Fruit fly (Drosophila melanogaster) whole organism, embryonic: ENCODE measurements around the gene CG9782.

Experiments used
- Bgb ChIP-seq: fragments of 200-800 bp; sonication (Bioruptor generic); IDR thresholded peaks from 2 replicates; pipeline ENCODE4 v1.3.6; 2022; ENCODE audit warnings: missing biosample characterization, missing genetic modification characterization; ENCODE audit not compliant: partially characterized antibody
- BtbVII ChIP-seq: fragments of 200-800 bp; sonication (Bioruptor generic); optimal IDR thresholded peaks from 3 replicates; lab custom pipeline; 2017; ENCODE audit warnings: missing biosample characterization, mild to moderate bottlenecking, missing genetic modification characterization
- Bteb2 ChIP-seq: fragments of 200-800 bp; sonication (Bioruptor generic); optimal IDR thresholded peaks from 2 replicates; lab custom pipeline; 2016; ENCODE audit warnings: missing biosample characterization, missing genetic modification characterization
- CG10209 ChIP-seq: fragments of 200-800 bp; sonication (Bioruptor generic); optimal IDR thresholded peaks from 3 replicates; lab custom pipeline; 2017; ENCODE audit warnings: missing biosample characterization, mild to moderate bottlenecking, missing genetic modification characterization, missing genetic modification reagents
- CG11247 ChIP-seq: fragments of 200-800 bp; sonication (Bioruptor generic); IDR thresholded peaks from 2 replicates; pipeline ENCODE4 v1.3.6; 2022; ENCODE audit warnings: missing biosample characterization, missing genetic modification characterization
- CG11456 ChIP-seq: fragments of 200-800 bp; sonication (Bioruptor generic); IDR thresholded peaks from 3 replicates; pipeline ENCODE4 v1.3.6; 2022; ENCODE audit warnings: missing biosample characterization, missing genetic modification characterization
- CG11695 ChIP-seq: fragments of 200-800 bp; sonication (Bioruptor generic); IDR thresholded peaks from 3 replicates; pipeline ENCODE4 v1.3.6; 2022; ENCODE audit warnings: missing biosample characterization, missing genetic modification characterization
- CG11696 ChIP-seq: fragments of 200-800 bp; sonication (Bioruptor generic); IDR thresholded peaks from 2 replicates; pipeline ENCODE4 v1.3.6; 2022; ENCODE audit warnings: missing biosample characterization, missing genetic modification characterization
- CG12299 ChIP-seq: fragments of 200-800 bp; sonication (Bioruptor generic); optimal IDR thresholded peaks from 2 replicates; lab custom pipeline; 2018; ENCODE audit warnings: missing biosample characterization, mild to moderate bottlenecking, missing genetic modification characterization
- CG14014 ChIP-seq: fragments of 200-800 bp; sonication (Bioruptor generic); IDR thresholded peaks from 2 replicates; pipeline ENCODE4 v1.3.6; 2022; ENCODE audit warnings: missing biosample characterization, missing genetic modification characterization
- CG17802 ChIP-seq: fragments of 200-800 bp; sonication (Bioruptor generic); optimal IDR thresholded peaks from 2 replicates; lab custom pipeline; 2018; ENCODE audit warnings: missing biosample characterization, mild to moderate bottlenecking, missing genetic modification characterization, moderate library complexity
- CG18011 ChIP-seq: fragments of 200-800 bp; sonication (Bioruptor generic); optimal IDR thresholded peaks from 2 replicates; lab custom pipeline; 2017; ENCODE audit warnings: missing biosample characterization, missing genetic modification characterization, mild to moderate bottlenecking, moderate library complexity, missing genotype
- CG18619 ChIP-seq: fragments of 200-800 bp; sonication (Bioruptor generic); optimal IDR thresholded peaks from 3 replicates; lab custom pipeline; 2017; ENCODE audit warnings: missing biosample characterization, mild to moderate bottlenecking, missing genetic modification characterization
- CG2678 ChIP-seq: fragments of 200-800 bp; sonication (Bioruptor generic); optimal IDR thresholded peaks from 3 replicates; lab custom pipeline; 2019; ENCODE audit warnings: missing biosample characterization, mild to moderate bottlenecking, missing genetic modification characterization, moderate library complexity
- CG2712 ChIP-seq: fragments of 200-800 bp; optimal IDR thresholded peaks from 3 replicates; lab custom pipeline; 2019; ENCODE audit warnings: missing biosample characterization, mild to moderate bottlenecking, missing genetic modification characterization, moderate library complexity
- CG30020 ChIP-seq: fragments of 200-800 bp; optimal IDR thresholded peaks from 2 replicates; lab custom pipeline; 2019; ENCODE audit warnings: missing biosample characterization, mild to moderate bottlenecking, missing genetic modification characterization, moderate library complexity
- CG3995 ChIP-seq: fragments of 200-800 bp; sonication (Bioruptor generic); optimal IDR thresholded peaks from 3 replicates; lab custom pipeline; 2016; ENCODE audit warnings: missing biosample characterization, missing genetic modification characterization
- CG42726 ChIP-seq: fragments of 200-800 bp; sonication (Bioruptor generic); IDR thresholded peaks from 2 replicates; pipeline ENCODE4 v1.3.6; 2022; ENCODE audit warnings: missing biosample characterization, missing genetic modification characterization; ENCODE audit not compliant: partially characterized antibody
- CG4360 ChIP-seq: fragments of 200-800 bp; sonication (Bioruptor generic); IDR thresholded peaks from 2 replicates; pipeline ENCODE4 v1.3.6; 2022; ENCODE audit warnings: missing biosample characterization, missing genetic modification characterization
- CG4730 ChIP-seq: fragments of 200-800 bp; sonication (Bioruptor generic); IDR thresholded peaks from 2 replicates; pipeline ENCODE4 v1.3.6; 2022; ENCODE audit warnings: missing biosample characterization, missing genetic modification characterization
- CG4820 ChIP-seq: fragments of 200-800 bp; sonication (Bioruptor generic); optimal IDR thresholded peaks from 3 replicates; lab custom pipeline; 2016; ENCODE audit warnings: missing biosample characterization, missing genetic modification characterization
- CG7987 ChIP-seq: fragments of 200-800 bp; sonication (Bioruptor generic); optimal IDR thresholded peaks from 2 replicates; lab custom pipeline; 2018; ENCODE audit warnings: missing biosample characterization, mild to moderate bottlenecking, missing genetic modification characterization, moderate library complexity
- CG8281 ChIP-seq: fragments of 200-800 bp; sonication (Bioruptor generic); optimal IDR thresholded peaks from 2 replicates; lab custom pipeline; 2018; ENCODE audit warnings: missing biosample characterization, mild to moderate bottlenecking, missing genetic modification characterization, moderate library complexity
- CG8388 ChIP-seq: fragments of 200-800 bp; sonication (Bioruptor generic); optimal IDR thresholded peaks from 2 replicates; lab custom pipeline; 2019; ENCODE audit warnings: missing biosample characterization, mild to moderate bottlenecking, missing genetic modification characterization, moderate library complexity
- CG8765 ChIP-seq: fragments of 200-800 bp; sonication (Bioruptor generic); IDR thresholded peaks from 2 replicates; pipeline ENCODE4 v1.3.6; 2022; ENCODE audit warnings: missing biosample characterization, missing genetic modification characterization
- CG9727 ChIP-seq: fragments of 200-800 bp; sonication (Bioruptor generic); optimal IDR thresholded peaks from 3 replicates; lab custom pipeline; 2017; ENCODE audit warnings: missing biosample characterization, mild to moderate bottlenecking, missing genetic modification characterization
- CoRest ChIP-seq: fragments of 200-800 bp; sonication (Bioruptor generic); optimal IDR thresholded peaks from 3 replicates; lab custom pipeline; 2018; ENCODE audit warnings: missing biosample characterization, mild to moderate bottlenecking, missing genetic modification characterization, moderate library complexity
- ERR ChIP-seq: fragments of 200-800 bp; sonication (Bioruptor generic); optimal IDR thresholded peaks from 2 replicates; lab custom pipeline; 2016; ENCODE audit warnings: missing biosample characterization, missing genetic modification characterization
- Ets97D ChIP-seq: fragments of 200-800 bp; sonication (Bioruptor generic); optimal IDR thresholded peaks from 3 replicates; lab custom pipeline; 2016; ENCODE audit warnings: missing biosample characterization, missing genetic modification characterization
- H2.0 ChIP-seq: fragments of 200-800 bp; sonication (Bioruptor generic); IDR thresholded peaks from 2 replicates; pipeline ENCODE4 v1.3.6; 2022; ENCODE audit warnings: missing biosample characterization, missing genetic modification characterization
- HLH4C ChIP-seq: fragments of 200-800 bp; sonication (Bioruptor generic); IDR thresholded peaks from 3 replicates; pipeline ENCODE4 v1.3.6; 2022; ENCODE audit warnings: missing biosample characterization, missing genetic modification characterization; ENCODE audit not compliant: partially characterized antibody
- Hey ChIP-seq: fragments of 200-800 bp; sonication (Bioruptor generic); optimal IDR thresholded peaks from 3 replicates; lab custom pipeline; 2018; ENCODE audit warnings: missing biosample characterization, mild to moderate bottlenecking, missing genetic modification characterization
- Lpt ChIP-seq: fragments of >200 bp; optimal IDR thresholded peaks from 2 replicates; lab custom pipeline; 2018; ENCODE audit warnings: missing biosample characterization, missing genetic modification characterization
- Med ChIP-seq: fragments of 200-800 bp; sonication (Bioruptor generic); peaks from one replicate; lab custom pipeline; 2016; ENCODE audit warnings: missing biosample characterization, missing genetic modification characterization, mild to moderate bottlenecking, inconsistent platforms, moderate library complexity
- PHDP ChIP-seq: fragments of 200-800 bp; sonication (Bioruptor generic); optimal IDR thresholded peaks from 3 replicates; lab custom pipeline; 2018; ENCODE audit warnings: missing biosample characterization, mild to moderate bottlenecking, missing genetic modification characterization, moderate library complexity
- Ptx1 ChIP-seq: fragments of 200-800 bp; sonication (Bioruptor generic); IDR thresholded peaks from 2 replicates; pipeline ENCODE4 v1.3.6; 2022; ENCODE audit warnings: missing biosample characterization, missing genetic modification characterization
- Usf ChIP-seq: fragments of 200-800 bp; sonication (Bioruptor generic); optimal IDR thresholded peaks from 2 replicates; lab custom pipeline; 2017; ENCODE audit warnings: missing genotype, missing biosample characterization, missing genetic modification characterization
- ash1 ChIP-seq: fragments of 200-800 bp; sonication (Bioruptor generic); optimal IDR thresholded peaks from 2 replicates; lab custom pipeline; 2018; ENCODE audit warnings: missing biosample characterization, mild to moderate bottlenecking, missing genetic modification characterization
- ato ChIP-seq: fragments of 200-800 bp; sonication (Bioruptor generic); IDR thresholded peaks from 2 replicates; pipeline ENCODE4 v1.3.6; 2022; ENCODE audit warnings: missing biosample characterization, missing genetic modification characterization; ENCODE audit not compliant: partially characterized antibody
- cg ChIP-seq: fragments of 200-800 bp; sonication (Bioruptor generic); optimal IDR thresholded peaks from 3 replicates; lab custom pipeline; 2019; ENCODE audit warnings: missing biosample characterization, mild to moderate bottlenecking, missing genetic modification characterization, moderate library complexity
- gfzf ChIP-seq: fragments of 200-800 bp; sonication (Bioruptor generic); optimal IDR thresholded peaks from 2 replicates; lab custom pipeline; 2016; ENCODE audit warnings: missing biosample characterization, mild to moderate bottlenecking, missing genetic modification characterization, moderate library complexity
- grn ChIP-seq: fragments of 200-800 bp; sonication (Bioruptor generic); optimal IDR thresholded peaks from 3 replicates; lab custom pipeline; 2017; ENCODE audit warnings: missing biosample characterization, missing genetic modification characterization
- gsb ChIP-seq: fragments of 200-800 bp; sonication (Bioruptor generic); IDR thresholded peaks from 2 replicates; pipeline ENCODE4 v1.3.6; 2022; ENCODE audit warnings: missing biosample characterization, missing genetic modification characterization
- ham ChIP-seq: fragments of 200-800 bp; sonication (Bioruptor generic); IDR thresholded peaks from 2 replicates; pipeline ENCODE4 v1.3.6; 2022; ENCODE audit warnings: missing biosample characterization, missing genetic modification characterization
- mirr ChIP-seq: fragments of 200-800 bp; sonication (Bioruptor generic); optimal IDR thresholded peaks from 3 replicates; lab custom pipeline; 2018; ENCODE audit warnings: missing biosample characterization, mild to moderate bottlenecking, missing genetic modification characterization
- ro ChIP-seq: fragments of 200-800 bp; sonication (Bioruptor generic); IDR thresholded peaks from 2 replicates; pipeline ENCODE4 v1.3.6; 2022; ENCODE audit warnings: missing biosample characterization, missing genetic modification characterization
- tin ChIP-seq: fragments of 200-800 bp; sonication (Bioruptor generic); optimal IDR thresholded peaks from 3 replicates; lab custom pipeline; 2016; ENCODE audit warnings: missing biosample characterization, missing genetic modification characterization
- tio ChIP-seq: fragments of 200-800 bp; sonication (Bioruptor generic); optimal IDR thresholded peaks from 2 replicates; lab custom pipeline; 2017; ENCODE audit warnings: missing biosample characterization, missing genetic modification characterization, inconsistent platforms
- tll ChIP-seq, 2 experiments: fragments of 200-800 bp in 1 of 2; fragments of >200 bp in 1 of 2; sonication (Bioruptor generic) in 1 of 2; optimal IDR thresholded peaks; 2 replicates each; lab custom pipeline; 2017 to 2019; ENCODE audit warnings: missing biosample characterization in 2 of 2, missing genetic modification characterization in 2 of 2, mild to moderate bottlenecking in 1 of 2, moderate library complexity in 1 of 2
- wek ChIP-seq: fragments of 200-800 bp; sonication (Bioruptor generic); optimal IDR thresholded peaks from 3 replicates; lab custom pipeline; 2018; ENCODE audit warnings: missing biosample characterization, mild to moderate bottlenecking, missing genetic modification characterization, moderate library complexity

The CG9782 gene

dm6 chrX:16598978-16599664, 22.3 kb downstream of the CG9782 start, which contains the start of the genes CG9784 and Nup153 (continued):
- TF ChIP-seq tio (GFP tag; lab: Kevin White, UChicago) (no peak), gsb (GFP tag; lab: Robert Waterston, UW) (no peak), BtbVII (GFP tag; lab: Kevin White, UChicago) (no peak), CG30020 (tag; lab: Kevin White, UChicago) (no peak), CG8765 (GFP tag; lab: Robert Waterston, UW) (no peak), Lpt (GFP tag; lab: Kevin White, UChicago) (no peak), HLH4C (GFP tag; lab: Robert Waterston, UW) (peak; percentile 93), CG11247 (no peak), CG11695 (GFP tag; lab: Robert Waterston, UW) (no peak), CG9727 (GFP tag; lab: Kevin White, UChicago) (no peak), cg (peak; percentile 33), CG4820 (GFP tag; lab: Kevin White, UChicago) (no peak), CG2712 (no peak), ash1 (GFP tag; lab: Kevin White, UChicago) (no peak), CG8281 (tag; lab: Kevin White, UChicago) (no peak), tll (GFP tag; optimal IDR thresholded peaks at IDR 0.05; lab: Kevin White, UChicago) (no peak), Ets97D (GFP tag; lab: Kevin White, UChicago) (peak; percentile 7), gfzf (GFP tag; lab: Kevin White, UChicago) (peak; percentile 10), CG42726 (GFP tag; lab: Robert Waterston, UW) (peak; percentile 89), Usf (no peak), H2.0 (GFP tag; lab: Robert Waterston, UW) (no peak), ERR (GFP tag; lab: Kevin White, UChicago) (no peak), CG10209 (GFP tag; lab: Kevin White, UChicago) (no peak), Hey (tag; lab: Kevin White, UChicago) (no peak), CG4730 (GFP tag; lab: Robert Waterston, UW) (no peak), CG17802 (tag; lab: Kevin White, UChicago) (no peak), CG11456 (no peak), CG3995 (GFP tag; lab: Kevin White, UChicago) (no peak), CG14014 (GFP tag; lab: Robert Waterston, UW) (no peak), CG18011 (no peak), ham (GFP tag; lab: Robert Waterston, UW) (no peak), Bteb2 (GFP tag; lab: Kevin White, UChicago) (no peak), CG4360 (GFP tag; lab: Robert Waterston, UW) (no peak), Bgb (GFP tag; lab: Robert Waterston, UW) (peak; percentile 97), ato (GFP tag; lab: Robert Waterston, UW) (peak; percentile 93), CG12299 (tag; lab: Kevin White, UChicago) (no peak), CoRest (tag; lab: Kevin White, UChicago) (no peak), CG7987 (GFP tag; lab: Kevin White, UChicago) (no peak), ro (GFP tag; lab: Robert Waterston, UW) (no peak), Ptx1 (GFP tag; lab: Robert Waterston, UW) (no peak), CG8388 (no peak), CG11696 (GFP tag; lab: Robert Waterston, UW) (no peak), CG18619 (GFP tag; lab: Kevin White, UChicago) (no peak), CG2678 (tag; lab: Kevin White, UChicago) (no peak), Med (GFP tag; lab: Kevin White, UChicago) (peak; percentile 29), grn (GFP tag; lab: Kevin White, UChicago) (no peak), tin (GFP tag; lab: Kevin White, UChicago) (no peak), PHDP (tag; lab: Kevin White, UChicago) (no peak), mirr (no peak), wek (no peak)
